Fruit fly (Drosophila melanogaster): ENCODE results near the gene CG17380.

Gene CG17380

dm6 chr3R:23355829-23356738 lies 47.4 kb downstream of the CG17380 start, which contains the start of the genes ATPsynCF6 and Sec13 (continued):
- TF ChIP-seq Antp (GFP tag; optimal IDR thresholded peaks at IDR 0.05) (no peak), trh (GFP tag; optimal IDR thresholded peaks at IDR 0.05) (no peak), pros (GFP tag; optimal IDR thresholded peaks at IDR 0.05) (no peak), Camta (GFP tag; optimal IDR thresholded peaks at IDR 0.05) (no peak), CrebB (tag; optimal IDR thresholded peaks at IDR 0.05) (no peak), dan (GFP tag; IDR thresholded peaks at IDR 0.05) (no peak), z (GFP tag; IDR thresholded peaks at IDR 0.05) (no peak), CG12236 (GFP tag; optimal IDR thresholded peaks at IDR 0.05) (no peak), tx (GFP tag; optimal IDR thresholded peaks at IDR 0.05) (no peak), Hey (tag; optimal IDR thresholded peaks at IDR 0.05) (no peak), hkb (optimal IDR thresholded peaks at IDR 0.05) (no peak), hkb (GFP tag; IDR thresholded peaks at IDR 0.05) (peak; percentile 32; the same call in 1 of the 2 replicates), Xbp1 (GFP tag; optimal IDR thresholded peaks at IDR 0.05) (peak; percentile 57), exex (tag; optimal IDR thresholded peaks at IDR 0.05) (peak; percentile 37), CG3281 (GFP tag; optimal IDR thresholded peaks at IDR 0.05) (peak; percentile 62), CG11560 (tag; IDR thresholded peaks at IDR 0.05) (no peak), Oli (tag; optimal IDR thresholded peaks at IDR 0.05) (peak; percentile 24), onecut (GFP tag; IDR thresholded peaks at IDR 0.05) (no peak), CG12391 (tag; optimal IDR thresholded peaks at IDR 0.05) (peak; percentile 68), zfh1 (GFP tag; IDR thresholded peaks at IDR 0.05) (peak; percentile 59; the same call in 2 of the 3 replicates), odd (GFP tag; optimal IDR thresholded peaks at IDR 0.05) (no peak), CG31388 (GFP tag; optimal IDR thresholded peaks at IDR 0.05) (no peak), Bdp1 (GFP tag; optimal IDR thresholded peaks at IDR 0.05) (no peak), kah (GFP tag; optimal IDR thresholded peaks at IDR 0.05) (no peak), Chrac-16 (GFP tag; optimal IDR thresholded peaks at IDR 0.05) (no peak), Taf1 (GFP tag; IDR thresholded peaks at IDR 0.05) (peak; percentile 50), CG17186 (GFP tag; optimal IDR thresholded peaks at IDR 0.05) (peak; percentile 15), Elba2 (GFP tag; optimal IDR thresholded peaks at IDR 0.05) (no peak), Stat92E (GFP tag; optimal IDR thresholded peaks at IDR 0.05) (no peak), lmd (GFP tag; IDR thresholded peaks at IDR 0.05) (peak; percentile 66), CG18599 (GFP tag; optimal IDR thresholded peaks at IDR 0.05) (peak; percentile 66), MTF-1 (GFP tag; optimal IDR thresholded peaks at IDR 0.05; ENCODE audit: borderline replicate concordance) (no peak), CG10543 (GFP tag; optimal IDR thresholded peaks at IDR 0.05) (peak; percentile 73), CG7556 (GFP tag; optimal IDR thresholded peaks at IDR 0.05) (peak; percentile 26), sr (GFP tag; IDR thresholded peaks at IDR 0.05) (no peak), pum (GFP tag; optimal IDR thresholded peaks at IDR 0.05) (peak; percentile 1), CG12104 (GFP tag; optimal IDR thresholded peaks at IDR 0.05) (peak; percentile 73), MBD-R2 (GFP tag; IDR thresholded peaks at IDR 0.05) (peak; percentile 30), crp (GFP tag; optimal IDR thresholded peaks at IDR 0.05) (no peak), zf30C (GFP tag; optimal IDR thresholded peaks at IDR 0.05) (no peak), Myb (GFP tag; optimal IDR thresholded peaks at IDR 0.05) (peak; percentile 13), jing (GFP tag; optimal IDR thresholded peaks at IDR 0.05) (no peak), CG3847 (GFP tag; IDR thresholded peaks at IDR 0.05) (peak; percentile 34; the same call in 1 of the 2 replicates), CG4328 (GFP tag; optimal IDR thresholded peaks at IDR 0.05) (peak; percentile 31), CG12659 (GFP tag; optimal IDR thresholded peaks at IDR 0.05) (peak; percentile 54), Nf-YA (GFP tag; IDR thresholded peaks at IDR 0.05) (no peak), croc (GFP tag; conservative IDR thresholded peaks at IDR 0.05) (peak; percentile 38; the same call in 2 of the 3 replicates), C15 (GFP tag; IDR thresholded peaks at IDR 0.05) (no peak), ara (GFP tag; IDR thresholded peaks at IDR 0.05) (peak; percentile 60)

Measured in whole organism, embryonic.